Worm (Caenorhabditis elegans) whole organism, early embryonic: ENCODE data around the gene pix-1.

ENCODE experiments used
- B0310.2 ChIP-seq: sonication (generic microtip); optimal IDR thresholded peaks from 2 replicates; lab custom pipeline; 2016; ENCODE audit warnings: mild to moderate bottlenecking, missing genetic modification characterization, missing compliant biosample characterization
- aly-1 ChIP-seq: sonication (generic microtip); optimal IDR thresholded peaks from 2 replicates; lab custom pipeline; 2016; ENCODE audit warnings: missing genetic modification characterization, missing compliant biosample characterization
- ama-1 ChIP-seq: fragments of 150-350 bp; optimal IDR thresholded peaks from 2 replicates; lab custom pipeline; 2014
- ceh-36 ChIP-seq: sonication (generic microtip); optimal IDR thresholded peaks from 2 replicates; lab custom pipeline; 2016; ENCODE audit warnings: missing genetic modification characterization, inconsistent platforms, missing compliant biosample characterization
- hmbx-1 ChIP-seq: sonication (generic microtip); optimal IDR thresholded peaks from 2 replicates; lab custom pipeline; 2016; ENCODE audit warnings: mild to moderate bottlenecking, missing genetic modification characterization, missing compliant biosample characterization
- hnd-1 ChIP-seq: sonication (generic microtip); optimal IDR thresholded peaks from 2 replicates; lab custom pipeline; 2016; ENCODE audit warnings: missing genetic modification characterization, missing compliant biosample characterization
- pes-1 ChIP-seq: fragments of 200-800 bp; sonication (Bioruptor generic); IDR thresholded peaks from 2 replicates; pipeline ENCODE4 v1.3.6; 2022; ENCODE audit warnings: missing genetic modification reagents, missing genetic modification characterization, missing compliant biosample characterization
- scrt-1 ChIP-seq: fragments of 200-800 bp; sonication (Bioruptor generic); IDR thresholded peaks from 2 replicates; pipeline ENCODE4 v1.3.6; 2022; ENCODE audit warnings: missing genetic modification characterization, missing compliant biosample characterization
- tbx-37 ChIP-seq: fragments of 200-800 bp; sonication (Bioruptor generic); conservative IDR thresholded peaks from 2 replicates; pipeline ENCODE4 v1.3.6; 2022; ENCODE audit warnings: missing genetic modification reagents, missing genetic modification characterization, missing compliant biosample characterization
- tra-4 ChIP-seq: sonication (generic microtip); optimal IDR thresholded peaks from 2 replicates; lab custom pipeline; 2017; ENCODE audit warnings: missing genetic modification characterization, missing compliant biosample characterization

DNA sequence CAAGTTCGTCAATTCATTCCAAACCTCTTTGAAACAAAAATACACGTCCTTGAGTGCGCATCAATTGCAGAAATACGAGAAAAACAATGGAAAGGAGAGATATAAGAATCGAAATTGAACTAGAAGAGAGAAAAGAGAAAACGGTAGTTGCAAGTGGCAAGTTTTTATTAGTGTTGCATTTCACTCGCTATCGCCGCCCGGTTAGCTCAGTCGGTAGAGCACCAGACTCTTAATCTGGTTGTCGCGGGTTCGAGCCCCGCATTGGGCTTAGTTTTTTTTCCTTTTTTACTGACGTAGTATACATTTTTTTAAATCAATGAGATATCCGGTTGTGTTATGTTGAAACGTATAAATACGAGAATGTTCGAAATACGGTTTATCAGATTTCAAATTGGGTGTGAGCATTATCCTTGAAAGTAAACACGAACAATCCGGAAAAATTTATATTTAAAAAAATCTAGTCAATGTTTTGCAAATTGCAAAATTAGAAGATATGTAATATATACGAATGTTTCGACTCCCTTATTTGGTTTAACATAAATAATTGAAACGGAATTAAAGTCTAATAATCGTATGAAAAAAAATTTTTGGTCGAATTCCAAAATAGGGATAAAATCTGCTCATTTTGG lies 54.5 kb downstream of the pix-1 start:
- TF ChIP-seq ama-1 (lab: Kevin White, UChicago) (no peak), B0310.2 (tag; lab: Kevin White, UChicago) (no peak), hnd-1 (tag; lab: Kevin White, UChicago) (peak; percentile 14), pes-1 (GFP tag; lab: Robert Waterston, UW) (no peak; the same call in 1 of the 2 replicates), hmbx-1 (no peak), ceh-36 (tag; lab: Kevin White, UChicago) (no peak), scrt-1 (0 out of 2 replicates have a peak, but pooled peaks have one; percentile 36), tra-4 (tag; lab: Kevin White, UChicago) (no peak), aly-1 (tag; lab: Kevin White, UChicago) (no peak), tbx-37 (GFP tag; lab: Robert Waterston, UW) (0 out of 2 replicates have a peak, but pooled peaks have one; percentile 22)
